Worm (Caenorhabditis elegans) whole organism, L1 larva: Measurements from ENCODE around the gene arrd-6.

Experiments used
- aly-2 ChIP-seq: fragments of 150-350 bp; optimal IDR thresholded peaks from 2 replicates; lab custom pipeline; 2014; ENCODE audit warnings: missing biosample characterization, missing genetic modification characterization
- elt-3 ChIP-seq, 6 experiments: fragments of 150-350 bp in 1 of 6; sonication (generic microtip); optimal IDR thresholded peaks; 2 replicates each; lab custom pipeline; 2017 to 2018; ENCODE audit warnings: missing biosample characterization in 6 of 6, missing genetic modification characterization in 6 of 6, inconsistent platforms in 1 of 6
- nhr-237 ChIP-seq: fragments of 150-350 bp; optimal IDR thresholded peaks from 2 replicates; lab custom pipeline; 2014; ENCODE audit warnings: missing biosample characterization, missing genetic modification characterization
- snpc-4 ChIP-seq: fragments of 150-350 bp; optimal IDR thresholded peaks from 2 replicates; lab custom pipeline; 2014; ENCODE audit warnings: missing biosample characterization, missing genetic modification characterization
- ztf-11 ChIP-seq, 2 experiments: sonication (generic microtip); optimal IDR thresholded peaks; 2 replicates each; lab custom pipeline; 2016 to 2017; ENCODE audit warnings: missing genetic modification characterization in 2 of 2, missing biosample characterization in 1 of 2, missing compliant biosample characterization in 1 of 2

- TF ChIP-seq nhr-237 (tag; lab: Kevin White, UChicago) (no peak), aly-2 (tag; lab: Kevin White, UChicago) (no peak), snpc-4 (tag; lab: Kevin White, UChicago) (no peak), elt-3 (tag; optimal IDR thresholded peaks at IDR 0.05; lab: Kevin White, UChicago) (no peak), ztf-11 (tag; optimal IDR thresholded peaks at IDR 0.05; lab: Kevin White, UChicago) (no peak)
Measured at ce11 chrII:11110419-11110818, 32.1 kb upstream of the arrd-6 start.
